Worm (Caenorhabditis elegans) whole organism, L2 larva: ENCODE data around the gene C31H1.5.

Source experiments
- ceh-82 ChIP-seq: fragments of 150-350 bp; optimal IDR thresholded peaks from 2 replicates; lab custom pipeline; 2014; ENCODE audit warnings: missing biosample characterization, missing genetic modification characterization
- nhr-77 ChIP-seq: fragments of 150-350 bp; optimal IDR thresholded peaks from 2 replicates; lab custom pipeline; 2014; ENCODE audit warnings: missing biosample characterization, missing genetic modification characterization

DNA sequence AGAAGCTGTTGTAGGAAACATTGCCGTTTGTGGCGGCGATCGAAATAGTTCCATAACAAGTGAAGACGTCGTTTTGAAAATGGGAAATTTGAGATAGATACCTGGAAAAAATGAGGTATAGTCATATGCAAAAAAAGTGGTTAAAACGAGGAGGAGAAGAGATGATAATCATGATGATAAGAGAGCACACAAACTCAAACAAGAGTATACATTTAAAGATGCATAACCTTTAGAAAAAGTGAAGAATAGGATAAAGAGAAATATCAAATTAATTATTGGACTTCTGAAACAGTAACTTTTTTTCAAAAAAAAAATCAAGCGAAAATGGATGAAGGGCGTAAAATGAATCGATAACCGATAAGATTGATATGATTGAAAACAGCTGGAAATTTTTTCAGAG lies 38.8 kb downstream of the C31H1.5 start, which contains the start of gene nhr-46:
- TF ChIP-seq nhr-77 (no peak), ceh-82 (tag; lab: Kevin White, UChicago) (no peak)
